Worm (Caenorhabditis elegans): ENCODE measurements around the gene Y60A3A.21.

Y60A3A.21 gene

ce11 chrV:20011654-20012053 is at the start of gene Y60A3A.21:
Y60A3A.21 (plus strand) TSS chrV:20011954.
- TF ChIP-seq dao-5 (tag; optimal IDR thresholded peaks at IDR 0.05) (no peak), him-1 (tag; optimal IDR thresholded peaks at IDR 0.05) (no peak), W03F9.2 (tag; optimal IDR thresholded peaks at IDR 0.05) (no peak)

ce11 chrV:19961971-19962370 is 49.8 kb upstream of the Y60A3A.21 start:
- TF ChIP-seq W03F9.2 (tag; optimal IDR thresholded peaks at IDR 0.05) (no peak), dao-5 (tag; optimal IDR thresholded peaks at IDR 0.05) (no peak), him-1 (tag; optimal IDR thresholded peaks at IDR 0.05) (no peak)

ce11 chrV:19965626-19966025 is 46.1 kb upstream of the Y60A3A.21 start, which contains the start of gene srh-171:
srh-171 (plus strand) TSS chrV:19965700.
- TF ChIP-seq him-1 (tag; optimal IDR thresholded peaks at IDR 0.05) (no peak), dao-5 (tag; optimal IDR thresholded peaks at IDR 0.05) (no peak), W03F9.2 (tag; optimal IDR thresholded peaks at IDR 0.05) (no peak)

DNA sequence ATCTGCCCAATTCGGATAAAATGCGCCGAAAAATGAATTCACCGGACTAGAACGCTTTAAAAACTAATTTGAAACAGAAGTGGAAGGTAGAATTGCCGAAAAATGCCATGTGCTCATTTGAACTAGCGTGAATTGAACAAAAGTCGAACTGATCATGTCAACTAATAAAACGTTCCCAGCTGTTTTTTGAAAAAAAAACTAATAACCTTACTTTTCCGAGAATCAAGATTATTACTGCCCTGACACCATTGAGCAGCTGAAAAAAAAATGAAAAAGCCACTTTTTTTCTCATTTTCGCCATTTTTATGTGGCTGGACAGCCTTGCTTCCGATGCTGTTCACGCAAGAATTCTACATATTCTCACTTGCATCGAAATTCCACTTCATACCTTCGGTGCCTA is 38.8 kb upstream of the Y60A3A.21 start, which contains the start of gene srh-173:
srh-173 (plus strand) TSS at position 301 of the 400 bp plus-strand sequence.
- TF ChIP-seq W03F9.2 (tag; optimal IDR thresholded peaks at IDR 0.05), result no peak
- TF ChIP-seq him-1 (tag; optimal IDR thresholded peaks at IDR 0.05), result no peak
- no peak for TF ChIP-seq dao-5 (tag; optimal IDR thresholded peaks at IDR 0.05)

DNA sequence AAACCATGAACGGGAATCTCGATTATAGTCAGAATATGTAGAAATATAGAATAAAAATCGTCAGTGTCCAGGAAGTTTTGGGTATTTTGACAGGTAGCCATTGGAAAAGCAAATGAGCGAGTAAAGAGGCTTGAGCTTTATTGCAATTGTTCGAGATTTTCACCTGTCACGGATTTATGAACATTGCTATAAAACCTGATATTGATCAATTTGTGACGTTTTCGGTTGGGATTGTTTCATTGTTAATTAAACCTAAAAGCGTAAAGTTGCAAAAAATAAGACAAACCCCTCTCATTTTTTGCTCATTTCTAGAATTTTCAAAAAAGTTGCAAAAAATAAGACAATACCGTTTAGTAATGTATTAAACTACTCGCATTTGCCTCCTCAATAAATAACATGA is 33.5 kb upstream of the Y60A3A.21 start, which contains the start of gene srh-183:
srh-183 (minus strand) TSS at position 101 of the 400 bp plus-strand sequence.
- TF ChIP-seq W03F9.2 (tag; optimal IDR thresholded peaks at IDR 0.05) (no peak), dao-5 (tag; optimal IDR thresholded peaks at IDR 0.05) (no peak), him-1 (tag; optimal IDR thresholded peaks at IDR 0.05) (no peak)

- TF ChIP-seq him-1 (tag; optimal IDR thresholded peaks at IDR 0.05), result no peak
- TF ChIP-seq W03F9.2 (tag; optimal IDR thresholded peaks at IDR 0.05), result no peak
- TF ChIP-seq dao-5 (tag; optimal IDR thresholded peaks at IDR 0.05), result no peak
These were observed 29.8 kb upstream of the Y60A3A.21 start, which contains the start of gene Y60A3A.24 for ce11 chrV:19981832-19982462. Y60A3A.24 (minus strand) TSS chrV:19981882.

- TF ChIP-seq him-1 (tag; optimal IDR thresholded peaks at IDR 0.05), result no peak
- TF ChIP-seq dao-5 (tag; optimal IDR thresholded peaks at IDR 0.05), result no peak
- TF ChIP-seq W03F9.2 (tag; optimal IDR thresholded peaks at IDR 0.05), result no peak
These were observed 25.5 kb upstream of the Y60A3A.21 start, which contains the start of gene clec-260 for ce11 chrV:19986213-19986612. clec-260 (minus strand) TSS chrV:19986313.

ce11 chrV:19986788-19987187 is 25.0 kb upstream of the Y60A3A.21 start:
- no peak for TF ChIP-seq W03F9.2 (tag; optimal IDR thresholded peaks at IDR 0.05)

- no peak for TF ChIP-seq him-1 (tag; optimal IDR thresholded peaks at IDR 0.05)
- TF ChIP-seq W03F9.2 (tag; optimal IDR thresholded peaks at IDR 0.05), result no peak
- TF ChIP-seq dao-5 (tag; optimal IDR thresholded peaks at IDR 0.05), result no peak
These were observed 24.1 kb upstream of the Y60A3A.21 start, which contains the start of gene sri-67 for ce11 chrV:19987684-19988083. sri-67 (plus strand) TSS chrV:19987984.

ce11 chrV:19994093-19994492 is 17.7 kb upstream of the Y60A3A.21 start, which contains the start of gene Y60A3A.25:
Y60A3A.25 (minus strand) TSS chrV:19994193.
- TF ChIP-seq W03F9.2 (tag; optimal IDR thresholded peaks at IDR 0.05) (no peak), him-1 (tag; optimal IDR thresholded peaks at IDR 0.05) (no peak), dao-5 (tag; optimal IDR thresholded peaks at IDR 0.05) (no peak)

ce11 chrV:19994665-19995064 is 17.1 kb upstream of the Y60A3A.21 start:
- TF ChIP-seq dao-5 (tag; optimal IDR thresholded peaks at IDR 0.05) (no peak), him-1 (tag; optimal IDR thresholded peaks at IDR 0.05) (no peak), W03F9.2 (tag; optimal IDR thresholded peaks at IDR 0.05) (no peak)

DNA sequence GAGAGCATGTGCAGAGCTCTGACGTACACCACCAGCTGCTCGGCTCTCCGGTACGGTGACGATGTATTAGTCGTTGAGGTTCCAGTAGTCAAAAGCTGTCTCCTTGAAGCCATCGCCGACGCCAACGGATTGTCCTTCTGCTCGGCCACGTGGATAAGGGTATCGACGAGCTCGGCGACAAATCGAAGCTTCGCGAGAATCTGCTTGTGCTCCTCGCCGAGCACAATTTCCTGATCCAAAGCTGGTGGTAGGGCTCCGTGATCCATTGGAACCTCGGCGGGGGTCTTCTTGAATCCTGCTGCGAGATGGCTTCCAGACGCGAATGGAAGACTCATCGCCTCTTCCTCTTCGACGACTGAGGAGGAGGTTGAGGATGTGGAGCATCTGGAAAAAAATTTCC is 14.3 kb upstream of the Y60A3A.21 start:
- TF ChIP-seq dao-5 (tag; optimal IDR thresholded peaks at IDR 0.05), result no peak
- TF ChIP-seq him-1 (tag; optimal IDR thresholded peaks at IDR 0.05), result no peak
- no peak for TF ChIP-seq W03F9.2 (tag; optimal IDR thresholded peaks at IDR 0.05)

DNA sequence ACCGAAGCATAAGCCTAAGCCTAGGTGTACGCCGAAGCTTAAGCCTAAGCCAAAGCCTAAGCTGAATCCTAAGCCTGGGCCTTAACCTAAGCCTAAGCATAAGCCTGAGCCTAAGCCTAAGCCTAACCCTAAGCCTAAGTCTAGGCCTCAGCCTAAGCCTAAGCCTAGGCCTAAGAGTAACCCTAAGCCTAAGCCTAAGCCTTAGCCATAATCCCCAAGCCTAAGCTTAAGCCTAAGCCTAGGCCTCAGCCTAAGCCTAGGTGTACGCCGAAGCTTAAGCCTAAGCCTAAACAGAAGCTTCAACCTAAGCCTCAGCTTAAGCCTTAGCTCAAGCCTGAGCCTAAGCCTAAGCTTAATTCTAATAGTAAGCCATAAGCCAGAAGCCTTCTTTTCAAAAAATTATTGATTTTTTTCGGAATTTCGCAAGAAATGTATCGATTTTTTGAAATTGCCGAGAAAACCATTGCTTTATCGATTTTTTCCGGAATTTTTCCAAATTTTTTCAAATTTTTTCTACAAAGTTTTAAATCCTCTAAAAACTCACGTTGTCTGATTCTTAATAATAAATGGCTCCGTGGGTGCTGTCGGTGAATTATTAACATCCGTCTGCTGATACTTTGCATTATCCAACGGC is 13.4 kb upstream of the Y60A3A.21 start:
- no peak for TF ChIP-seq dao-5 (tag; optimal IDR thresholded peaks at IDR 0.05)
- no peak for TF ChIP-seq him-1 (tag; optimal IDR thresholded peaks at IDR 0.05)
- TF ChIP-seq W03F9.2 (tag; optimal IDR thresholded peaks at IDR 0.05), result no peak

ce11 chrV:19999100-19999499 is 12.7 kb upstream of the Y60A3A.21 start:
- no peak for TF ChIP-seq W03F9.2 (tag; optimal IDR thresholded peaks at IDR 0.05)
- no peak for TF ChIP-seq dao-5 (tag; optimal IDR thresholded peaks at IDR 0.05)
- no peak for TF ChIP-seq him-1 (tag; optimal IDR thresholded peaks at IDR 0.05)

Data from whole organism, L4/young adult.